Worm (Caenorhabditis elegans): Measurements from ENCODE around the gene Y24D9A.7.

DNA sequence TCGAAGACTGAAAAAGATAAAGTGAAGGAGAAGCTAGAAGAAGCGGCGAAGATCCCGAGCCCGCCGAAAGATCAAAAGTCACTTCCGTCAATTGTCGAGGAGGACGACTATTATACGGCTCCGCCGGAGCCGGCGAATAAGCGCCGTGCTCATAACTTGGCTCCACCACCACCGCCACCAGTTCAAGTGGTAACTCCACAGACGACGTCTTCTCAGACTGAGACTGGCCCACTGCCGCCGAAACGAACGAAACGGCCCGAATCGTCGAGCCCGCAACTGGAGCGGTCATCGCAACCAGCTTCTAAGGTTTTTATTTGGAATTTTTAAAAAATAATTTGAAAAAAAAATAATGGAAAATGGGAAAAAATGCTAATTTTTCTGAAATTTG lies 7.0 kb upstream of the Y24D9A.7 start:
- no peak for TF ChIP-seq med-1 (GFP tag; optimal IDR thresholded peaks at IDR 0.05; ENCODE audit: insufficient read depth)
- TF ChIP-seq T22C8.4 (GFP tag; IDR thresholded peaks at IDR 0.05), result no peak
- no peak for TF ChIP-seq klf-2 (GFP tag; conservative IDR thresholded peaks at IDR 0.05)
- no peak for TF ChIP-seq cog-1 (tag; optimal IDR thresholded peaks at IDR 0.05)
